Worm (Caenorhabditis elegans) whole organism, L3 larva: ENCODE data around the gene ZK856.14.

Experiments
- ZK546.5 ChIP-seq: sonication (generic microtip); optimal IDR thresholded peaks from 2 replicates; lab custom pipeline; 2017; ENCODE audit warnings: missing biosample characterization, missing genetic modification characterization
- aly-2 ChIP-seq: fragments of 150-350 bp; optimal IDR thresholded peaks from 2 replicates; lab custom pipeline; 2014; ENCODE audit warnings: missing biosample characterization, missing genetic modification characterization
- ama-1 ChIP-seq: fragments of 150-350 bp; optimal IDR thresholded peaks from 2 replicates; lab custom pipeline; 2018
- ceh-16 ChIP-seq: sonication (generic microtip); optimal IDR thresholded peaks from 2 replicates; lab custom pipeline; 2017; ENCODE audit warnings: missing biosample characterization, missing genetic modification characterization
- ceh-82 ChIP-seq: fragments of 150-350 bp; optimal IDR thresholded peaks from 2 replicates; lab custom pipeline; 2014; ENCODE audit warnings: missing biosample characterization, missing genetic modification characterization
- daf-12 ChIP-seq: fragments of 150-350 bp; optimal IDR thresholded peaks from 2 replicates; lab custom pipeline; 2014; ENCODE audit warnings: missing biosample characterization, missing genetic modification reagents, missing genetic modification characterization
- egl-27 ChIP-seq: sonication (generic microtip); optimal IDR thresholded peaks from 4 replicates; lab custom pipeline; 2017; ENCODE audit warnings: missing biosample characterization, missing genetic modification reagents, missing genetic modification characterization
- egl-5 ChIP-seq: fragments of 150-350 bp; optimal IDR thresholded peaks from 2 replicates; lab custom pipeline; 2017; ENCODE audit warnings: missing biosample characterization, missing genetic modification reagents, missing genetic modification characterization, inconsistent platforms
- elt-1 ChIP-seq: fragments of 150-350 bp; optimal IDR thresholded peaks from 2 replicates; lab custom pipeline; 2014; ENCODE audit warnings: missing biosample characterization, missing genetic modification characterization
- elt-2 ChIP-seq: sonication (generic microtip); optimal IDR thresholded peaks from 2 replicates; lab custom pipeline; 2016; ENCODE audit warnings: missing genetic modification reagents, mild to moderate bottlenecking, missing genetic modification characterization, missing compliant biosample characterization
- elt-3 ChIP-seq, 3 experiments: fragments of 150-350 bp in 1 of 3; sonication (generic microtip) in 2 of 3; optimal IDR thresholded peaks; 2 replicates in 2 of 3; 4 replicates in 1 of 3; lab custom pipeline; 2014 to 2017; ENCODE audit warnings: missing biosample characterization in 3 of 3, missing genetic modification characterization in 3 of 3
- fkh-10 ChIP-seq: sonication (generic microtip); optimal IDR thresholded peaks from 2 replicates; lab custom pipeline; 2017; ENCODE audit warnings: missing biosample characterization, missing genetic modification reagents, missing genetic modification characterization
- fkh-2 ChIP-seq: fragments of 150-350 bp; optimal IDR thresholded peaks from 2 replicates; lab custom pipeline; 2014; ENCODE audit warnings: missing biosample characterization, missing genetic modification reagents, missing genetic modification characterization
- fos-1 ChIP-seq: fragments of 150-350 bp; optimal IDR thresholded peaks from 2 replicates; lab custom pipeline; 2014; ENCODE audit warnings: missing biosample characterization, missing genetic modification characterization
- hmg-11 ChIP-seq: sonication (generic microtip); optimal IDR thresholded peaks from 2 replicates; lab custom pipeline; 2016; ENCODE audit warnings: missing genetic modification characterization, missing compliant biosample characterization
- jun-1 ChIP-seq: fragments of 150-350 bp; optimal IDR thresholded peaks from 2 replicates; lab custom pipeline; 2014; ENCODE audit warnings: missing biosample characterization, missing genetic modification reagents, missing genetic modification characterization
- lin-15B ChIP-seq: fragments of 150-350 bp; optimal IDR thresholded peaks from 2 replicates; lab custom pipeline; 2014; ENCODE audit warnings: missing biosample characterization, missing genetic modification characterization
- lin-39 ChIP-seq: fragments of 150-350 bp; optimal IDR thresholded peaks from 2 replicates; lab custom pipeline; 2018; ENCODE audit warnings: missing biosample characterization, missing genetic modification reagents, missing genetic modification characterization
- mdl-1 ChIP-seq: fragments of 150-350 bp; optimal IDR thresholded peaks from 2 replicates; lab custom pipeline; 2014; ENCODE audit warnings: missing biosample characterization, missing genetic modification characterization
- mml-1 ChIP-seq: fragments of 150-350 bp; sonication (generic microtip); optimal IDR thresholded peaks from 3 replicates; lab custom pipeline; 2014; ENCODE audit warnings: missing biosample characterization, missing genetic modification characterization
- nfya-1 ChIP-seq: sonication (generic microtip); optimal IDR thresholded peaks from 2 replicates; lab custom pipeline; 2017; ENCODE audit warnings: missing genetic modification characterization, mild to moderate bottlenecking, missing compliant biosample characterization, antibody characterized with exemption, moderate library complexity; ENCODE audit not compliant: insufficient read depth
- nhr-11 ChIP-seq: fragments of 150-350 bp; optimal IDR thresholded peaks from 2 replicates; lab custom pipeline; 2014; ENCODE audit warnings: missing biosample characterization, missing genetic modification characterization
- nhr-23 ChIP-seq: fragments of 150-350 bp; optimal IDR thresholded peaks from 2 replicates; lab custom pipeline; 2014; ENCODE audit warnings: missing biosample characterization, missing genetic modification reagents, missing genetic modification characterization
- nhr-25 ChIP-seq: sonication (generic microtip); optimal IDR thresholded peaks from 2 replicates; lab custom pipeline; 2017; ENCODE audit warnings: missing biosample characterization, missing genetic modification characterization
- nhr-28 ChIP-seq: fragments of 150-350 bp; optimal IDR thresholded peaks from 2 replicates; lab custom pipeline; 2014; ENCODE audit warnings: missing biosample characterization, missing genetic modification characterization
- nhr-43 ChIP-seq: sonication (generic microtip); optimal IDR thresholded peaks from 2 replicates; lab custom pipeline; 2016; ENCODE audit warnings: mild to moderate bottlenecking, missing genetic modification characterization, missing compliant biosample characterization; ENCODE audit not compliant: poor library complexity, severe bottlenecking
- nhr-67 ChIP-seq: fragments of 150-350 bp; optimal IDR thresholded peaks from 2 replicates; lab custom pipeline; 2014; ENCODE audit warnings: missing biosample characterization, missing genetic modification characterization
- nhr-77 ChIP-seq: fragments of 150-350 bp; optimal IDR thresholded peaks from 2 replicates; lab custom pipeline; 2014; ENCODE audit warnings: missing biosample characterization, missing genetic modification characterization
- pha-4 ChIP-seq: fragments of 150-350 bp; optimal IDR thresholded peaks from 2 replicates; lab custom pipeline; 2014; ENCODE audit warnings: missing biosample characterization, missing genetic modification reagents, missing genetic modification characterization
- tbx-2 ChIP-seq: sonication (generic microtip); optimal IDR thresholded peaks from 2 replicates; lab custom pipeline; 2016; ENCODE audit warnings: mild to moderate bottlenecking, missing genetic modification characterization, missing compliant biosample characterization
- unc-39 ChIP-seq: sonication (generic microtip); optimal IDR thresholded peaks from 4 replicates; lab custom pipeline; 2017; ENCODE audit warnings: missing biosample characterization, missing genetic modification characterization
- unc-62 ChIP-seq: fragments of 150-350 bp; sonication (generic microtip); optimal IDR thresholded peaks from 4 replicates; lab custom pipeline; 2014; ENCODE audit warnings: missing biosample characterization, missing genetic modification reagents, missing genetic modification characterization
- zag-1 ChIP-seq: fragments of 150-350 bp; optimal IDR thresholded peaks from 2 replicates; lab custom pipeline; 2014; ENCODE audit warnings: missing biosample characterization, missing genetic modification characterization
- ztf-11 ChIP-seq: fragments of 150-350 bp; optimal IDR thresholded peaks from 2 replicates; lab custom pipeline; 2014; ENCODE audit warnings: missing biosample characterization, missing genetic modification characterization
- ztf-4 ChIP-seq: fragments of 150-350 bp; optimal IDR thresholded peaks from 2 replicates; lab custom pipeline; 2014; ENCODE audit warnings: missing biosample characterization, missing genetic modification characterization

ZK856.14 gene

ce11 chrV:10238665-10239064 is 21.8 kb downstream of the ZK856.14 start, which contains the start of gene fubl-1:
Gene fubl-1 (minus strand): TSS chrV:10238866.
- peak; percentile 39 for TF ChIP-seq ama-1
- TF ChIP-seq pha-4: peak; percentile 6
- peak; percentile 9 for TF ChIP-seq hmg-11 (tag; lab: Kevin White, UChicago)
- peak; percentile 73 for TF ChIP-seq lin-15B
- no peak for TF ChIP-seq tbx-2 (tag; lab: Kevin White, UChicago)
- TF ChIP-seq ztf-4 (tag; lab: Kevin White, UChicago): no peak
- TF ChIP-seq lin-39: peak; percentile 61
- no peak for TF ChIP-seq jun-1 (tag; lab: Kevin White, UChicago)
- no peak for TF ChIP-seq nhr-77 (tag; lab: Kevin White, UChicago)
- no peak for TF ChIP-seq ZK546.5 (tag; lab: Kevin White, UChicago)
- no peak for TF ChIP-seq nhr-23 (tag; lab: Kevin White, UChicago)
- TF ChIP-seq nfya-1 (tag; lab: Kevin White, UChicago): peak; percentile 50
- no peak for TF ChIP-seq elt-3 (tag; optimal IDR thresholded peaks at IDR 0.05; lab: Kevin White, UChicago)
- TF ChIP-seq elt-2 (tag; lab: Kevin White, UChicago): peak; percentile 2
- no peak for TF ChIP-seq mdl-1 (tag; lab: Kevin White, UChicago)

- TF ChIP-seq nhr-77 (tag; lab: Kevin White, UChicago) (no peak), unc-39 (no peak), elt-2 (tag; lab: Kevin White, UChicago) (no peak), jun-1 (tag; lab: Kevin White, UChicago) (no peak), nhr-43 (tag; lab: Kevin White, UChicago) (no peak), ztf-11 (tag; lab: Kevin White, UChicago) (no peak), nhr-67 (no peak), unc-62 (GFP tag; lab: Kevin White, UChicago) (no peak), mml-1 (tag; lab: Kevin White, UChicago) (no peak), nhr-25 (tag; lab: Kevin White, UChicago) (no peak), ceh-82 (tag; lab: Kevin White, UChicago) (no peak), mdl-1 (tag; lab: Kevin White, UChicago) (no peak), ceh-16 (no peak), daf-12 (no peak), egl-27 (tag; lab: Kevin White, UChicago) (no peak), elt-3 (tag; optimal IDR thresholded peaks at IDR 0.05; lab: Kevin White, UChicago) (no peak), zag-1 (tag; lab: Kevin White, UChicago) (no peak), hmg-11 (tag; lab: Kevin White, UChicago) (no peak), fos-1 (tag; lab: Kevin White, UChicago) (no peak)
These were observed 23.0 kb downstream of the ZK856.14 start, which contains the start of gene fipr-8 for ce11 chrV:10239861-10240260. Gene fipr-8 (minus strand): TSS chrV:10239961.

ce11 chrV:10241121-10241803 is 24.4 kb downstream of the ZK856.14 start, which contains the start of the genes C12D8.21 and col-148:
Gene C12D8.21 (minus strand): TSS chrV:10241188.
Gene col-148 (plus strand): TSS chrV:10241753.
- no peak for TF ChIP-seq unc-39
- no peak for TF ChIP-seq nhr-28 (tag; lab: Kevin White, UChicago)
- no peak for TF ChIP-seq nhr-11 (tag; lab: Kevin White, UChicago)
- TF ChIP-seq egl-5: no peak
- no peak for TF ChIP-seq elt-3 (tag; optimal IDR thresholded peaks at IDR 0.05; lab: Kevin White, UChicago)
- no peak for TF ChIP-seq mml-1 (tag; lab: Kevin White, UChicago)
- TF ChIP-seq nhr-77 (tag; lab: Kevin White, UChicago): no peak
- no peak for TF ChIP-seq nhr-25 (tag; lab: Kevin White, UChicago)
- TF ChIP-seq fkh-2: no peak

- TF ChIP-seq nfya-1 (tag; lab: Kevin White, UChicago) (no peak), unc-39 (no peak), fkh-10 (GFP tag; lab: Kevin White, UChicago) (no peak), nhr-23 (tag; lab: Kevin White, UChicago) (no peak), elt-1 (tag; lab: Kevin White, UChicago) (no peak), nhr-77 (tag; lab: Kevin White, UChicago) (no peak), aly-2 (no peak)
These were observed 26.3 kb downstream of the ZK856.14 start, which contains the start of gene C12D8.9 for ce11 chrV:10243105-10243504. Gene C12D8.9 (minus strand): TSS chrV:10243205.
